Worm (Caenorhabditis elegans) whole organism, midembryonic: ENCODE data around the gene F49E2.5.

Source experiments
- T22C8.4 ChIP-seq: fragments of 200-800 bp; sonication (Bioruptor generic); IDR thresholded peaks from 2 replicates; pipeline ENCODE4 v1.3.6; 2022; ENCODE audit warnings: missing genetic modification characterization, missing compliant biosample characterization
- cog-1 ChIP-seq: sonication (generic microtip); optimal IDR thresholded peaks from 2 replicates; lab custom pipeline; 2016; ENCODE audit warnings: missing genetic modification characterization, missing compliant biosample characterization
- flt-1 ChIP-seq: fragments of 200-800 bp; sonication (Bioruptor generic); IDR thresholded peaks from 2 replicates; pipeline ENCODE4 v1.3.6; 2022; ENCODE audit warnings: missing genetic modification characterization, missing compliant biosample characterization
- klf-2 ChIP-seq: fragments of 200-800 bp; sonication (Bioruptor generic); conservative IDR thresholded peaks from 2 replicates; pipeline ENCODE4 v1.3.6; 2022; ENCODE audit warnings: missing genetic modification reagents, missing genetic modification characterization, missing compliant biosample characterization
- ref-1 ChIP-seq: fragments of 200-800 bp; sonication (Bioruptor generic); conservative IDR thresholded peaks from 2 replicates; pipeline ENCODE4 v1.3.6; 2022; ENCODE audit warnings: missing genetic modification reagents, missing genetic modification characterization, missing compliant biosample characterization
- ztf-29 ChIP-seq: fragments of 200-800 bp; sonication (Bioruptor generic); IDR thresholded peaks from 2 replicates; pipeline ENCODE4 v1.3.6; 2022; ENCODE audit warnings: missing genetic modification reagents, missing genetic modification characterization, missing compliant biosample characterization

DNA sequence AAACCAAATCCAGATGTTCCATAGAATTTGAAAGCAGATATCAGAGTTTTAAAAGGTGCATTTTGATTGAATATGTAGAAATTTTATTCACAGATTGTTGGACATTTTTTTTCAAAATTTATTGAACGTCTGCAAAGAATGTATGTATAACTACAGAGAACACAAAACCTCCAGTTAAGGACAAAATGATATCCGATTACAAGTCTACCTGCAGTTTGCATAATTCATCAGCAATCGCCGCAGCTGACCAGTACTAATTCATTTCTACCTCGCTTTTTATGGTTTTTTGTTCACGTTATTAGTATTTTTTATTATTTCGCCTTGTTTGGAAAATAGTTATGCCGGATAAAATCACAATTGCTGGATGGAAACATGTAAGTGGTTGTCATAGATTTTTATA lies 45.7 kb downstream of the F49E2.5 start, which contains the start of gene del-8:
- TF ChIP-seq ref-1 (GFP tag; lab: Robert Waterston, UW) (no peak), flt-1 (GFP tag; lab: Robert Waterston, UW) (no peak), cog-1 (tag; lab: Kevin White, UChicago) (no peak), klf-2 (GFP tag; lab: Robert Waterston, UW) (no peak), ztf-29 (no peak), T22C8.4 (GFP tag; lab: Robert Waterston, UW) (no peak)
